Worm (Caenorhabditis elegans) whole organism, young adult: ENCODE results near the gene srbc-41.

Source experiments
- aptf-2 ChIP-seq: fragments of 200-800 bp; sonication (Bioruptor generic); conservative IDR thresholded peaks from 2 replicates; pipeline ENCODE4 v1.3.6; 2022; ENCODE audit warnings: missing genetic modification reagents, missing genetic modification characterization, missing compliant biosample characterization
- ceh-58 ChIP-seq: fragments of 200-800 bp; sonication (Bioruptor generic); IDR thresholded peaks from 2 replicates; pipeline ENCODE4 v1.3.6; 2022; ENCODE audit warnings: missing genetic modification characterization, missing compliant biosample characterization

DNA sequence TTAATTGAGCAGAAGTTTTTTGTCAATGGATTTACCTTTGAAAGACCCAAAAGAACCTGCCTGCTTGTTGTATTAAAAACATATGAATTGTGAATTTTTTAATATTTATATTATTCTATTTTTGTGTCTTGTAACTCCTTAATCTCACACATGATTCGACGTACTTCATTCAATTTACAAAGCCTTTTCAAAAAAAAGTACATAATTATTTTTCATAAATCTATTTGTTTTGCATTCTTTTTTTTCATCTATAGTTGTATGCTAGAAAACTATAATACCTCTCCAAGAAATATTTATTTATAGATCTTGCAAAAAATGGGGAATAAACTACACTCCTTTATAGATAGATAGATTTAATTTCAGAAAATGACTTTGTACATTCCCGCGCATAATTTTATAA lies 4.1 kb upstream of the srbc-41 start, which contains the start of gene nhr-179:
- TF ChIP-seq aptf-2 (GFP tag; lab: Robert Waterston, UW) (no peak), ceh-58 (GFP tag; lab: Robert Waterston, UW) (no peak)
